Fruit fly (Drosophila melanogaster): Measurements from ENCODE around the gene Ntf-2.

- no peak for TF ChIP-seq rgr (GFP tag; optimal IDR thresholded peaks at IDR 0.05)
- TF ChIP-seq Dfd (GFP tag; optimal IDR thresholded peaks at IDR 0.05): no peak
- TF ChIP-seq Vsx2 (GFP tag; optimal IDR thresholded peaks at IDR 0.05; ENCODE audit: partially characterized antibody): no peak
- no peak for TF ChIP-seq pan (optimal IDR thresholded peaks at IDR 0.05)
- no peak for TF ChIP-seq CG9705 (GFP tag; optimal IDR thresholded peaks at IDR 0.05)
- no peak for TF ChIP-seq sv (GFP tag; optimal IDR thresholded peaks at IDR 0.05)
- no peak for TF ChIP-seq Abd-B (GFP tag; optimal IDR thresholded peaks at IDR 0.05)
- TF ChIP-seq Sp1 (GFP tag; optimal IDR thresholded peaks at IDR 0.05): no peak
- no peak for TF ChIP-seq Rel (GFP tag; optimal IDR thresholded peaks at IDR 0.05)
- no peak for TF ChIP-seq Rel (tag; optimal IDR thresholded peaks at IDR 0.05)
- TF ChIP-seq usp (GFP tag; optimal IDR thresholded peaks at IDR 0.05): no peak
- no peak for TF ChIP-seq ey (GFP tag; optimal IDR thresholded peaks at IDR 0.05)
- TF ChIP-seq brk (GFP tag; optimal IDR thresholded peaks at IDR 0.05): no peak
Observed at dm6 chrX:21065775-21066174, 30.5 kb downstream of the Ntf-2 start.

All from whole organism, wandering third instar larva.